Fruit fly (Drosophila melanogaster) whole organism, wandering third instar larva: ENCODE measurements around the gene hoip.

ENCODE experiments used
- CG32264 ChIP-seq: fragments of 200-800 bp; sonication (Bioruptor generic); optimal IDR thresholded peaks from 2 replicates; lab custom pipeline; 2016; ENCODE audit warnings: missing biosample characterization, missing genetic modification characterization
- CG9705 ChIP-seq: fragments of 200-800 bp; sonication (Bioruptor generic); optimal IDR thresholded peaks from 2 replicates; lab custom pipeline; 2018; ENCODE audit warnings: missing biosample characterization, mild to moderate bottlenecking, missing genetic modification characterization
- CrebA ChIP-seq: fragments of 200-800 bp; sonication (Bioruptor generic); optimal IDR thresholded peaks from 2 replicates; lab custom pipeline; 2016; ENCODE audit warnings: missing biosample characterization, mild to moderate bottlenecking, missing genetic modification characterization, borderline replicate concordance
- Dfd ChIP-seq: fragments of >200 bp; optimal IDR thresholded peaks from 2 replicates; lab custom pipeline; 2017; ENCODE audit warnings: missing biosample characterization, missing genetic modification characterization
- HLH106 ChIP-seq: fragments of 200-800 bp; optimal IDR thresholded peaks from 3 replicates; lab custom pipeline; 2019; ENCODE audit warnings: missing biosample characterization, mild to moderate bottlenecking, missing genetic modification characterization, moderate library complexity
- Hr78 ChIP-seq: fragments of >200 bp; optimal IDR thresholded peaks from 2 replicates; lab custom pipeline; 2017; ENCODE audit warnings: missing biosample characterization, missing genetic modification characterization
- Hr83 ChIP-seq: fragments of 200-300 bp; sonication (Bioruptor generic); optimal IDR thresholded peaks from 2 replicates; lab custom pipeline; 2016; ENCODE audit warnings: missing biosample characterization, mild to moderate bottlenecking, missing genetic modification characterization, moderate library complexity; ENCODE audit not compliant: poor library complexity, severe bottlenecking
- Jra ChIP-seq: sonication (Bioruptor generic); optimal IDR thresholded peaks from 2 replicates; lab custom pipeline; 2016; ENCODE audit warnings: missing biosample characterization, missing genetic modification characterization
- Mio ChIP-seq: sonication (Bioruptor generic); optimal IDR thresholded peaks from 2 replicates; lab custom pipeline; 2016; ENCODE audit warnings: missing biosample characterization, missing genetic modification characterization
- Myc ChIP-seq: fragments of >200 bp; optimal IDR thresholded peaks from 2 replicates; lab custom pipeline; 2017
- N ChIP-seq: fragments of >200 bp; optimal IDR thresholded peaks from 2 replicates; lab custom pipeline; 2018; ENCODE audit warnings: missing biosample characterization, missing external identifiers, missing genetic modification characterization
- OdsH ChIP-seq: fragments of 200-800 bp; sonication (Bioruptor generic); optimal IDR thresholded peaks from 2 replicates; lab custom pipeline; 2016; ENCODE audit warnings: missing biosample characterization, mild to moderate bottlenecking, missing genetic modification characterization
- Rel ChIP-seq, 2 experiments: fragments of 200-800 bp; sonication (Bioruptor generic) in 1 of 2; optimal IDR thresholded peaks; 2 replicates in 1 of 2; 3 replicates in 1 of 2; lab custom pipeline; 2016 to 2019; ENCODE audit warnings: mild to moderate bottlenecking in 2 of 2, missing biosample characterization in 2 of 2, missing genetic modification characterization in 2 of 2, moderate library complexity in 1 of 2
- Sp1 ChIP-seq: fragments of 200-800 bp; sonication (Bioruptor generic); optimal IDR thresholded peaks from 3 replicates; lab custom pipeline; 2019; ENCODE audit warnings: missing biosample characterization, mild to moderate bottlenecking, missing genetic modification characterization, moderate library complexity
- br ChIP-seq: fragments of 200-800 bp; sonication (Bioruptor generic); optimal IDR thresholded peaks from 2 replicates; lab custom pipeline; 2016; ENCODE audit warnings: missing biosample characterization, missing genetic modification characterization
- brk ChIP-seq: fragments of 200-800 bp; sonication (Bioruptor generic); optimal IDR thresholded peaks from 2 replicates; lab custom pipeline; 2016; ENCODE audit warnings: missing biosample characterization, mild to moderate bottlenecking, missing genetic modification characterization
- dl ChIP-seq, 2 experiments: fragments of 175-275, 200-275 bp in 1 of 2; fragments of 200-275 bp in 1 of 2; sonication (Bioruptor generic); optimal IDR thresholded peaks; lab custom pipeline; 2018; ENCODE audit warnings: mild to moderate bottlenecking in 2 of 2, missing biosample characterization in 2 of 2, missing genetic modification characterization in 2 of 2, moderate library complexity in 2 of 2; ENCODE audit not compliant: partially characterized antibody in 2 of 2, insufficient read depth in 1 of 2
- dmrt93B ChIP-seq: fragments of 200-800 bp; sonication (Bioruptor generic); optimal IDR thresholded peaks from 2 replicates; lab custom pipeline; 2018; ENCODE audit warnings: missing biosample characterization, mild to moderate bottlenecking, missing genetic modification characterization
- dsf ChIP-seq: sonication (Bioruptor generic); optimal IDR thresholded peaks from 2 replicates; lab custom pipeline; 2016; ENCODE audit warnings: missing biosample characterization, missing genetic modification characterization, borderline replicate concordance
- foxo ChIP-seq, 2 experiments: fragments of 200-800 bp; sonication (Bioruptor generic); optimal IDR thresholded peaks; 2 replicates in 1 of 2; 3 replicates in 1 of 2; lab custom pipeline; 2016 to 2017; ENCODE audit warnings: missing biosample characterization in 2 of 2, missing genetic modification characterization in 2 of 2
- fru ChIP-seq: fragments of 200-800 bp; sonication (Bioruptor generic); optimal IDR thresholded peaks from 3 replicates; lab custom pipeline; 2016; ENCODE audit warnings: missing biosample characterization, mild to moderate bottlenecking, missing genetic modification characterization
- h ChIP-seq: fragments of 200-800 bp; sonication (Bioruptor generic); optimal IDR thresholded peaks from 3 replicates; lab custom pipeline; 2016; ENCODE audit warnings: missing biosample characterization, mild to moderate bottlenecking, missing genetic modification characterization
- jim ChIP-seq: fragments of 175-275, 200-325 bp; sonication (Bioruptor generic); optimal IDR thresholded peaks from 2 replicates; lab custom pipeline; 2016; ENCODE audit warnings: missing biosample characterization, mild to moderate bottlenecking, missing genetic modification characterization
- pan ChIP-seq: fragments of >200 bp; optimal IDR thresholded peaks from 2 replicates; lab custom pipeline; 2017
- rgr ChIP-seq: fragments of 200-800 bp; sonication (Bioruptor generic); optimal IDR thresholded peaks from 3 replicates; lab custom pipeline; 2016; ENCODE audit warnings: missing biosample characterization, mild to moderate bottlenecking, missing genetic modification characterization
- sage ChIP-seq: fragments of 200-800 bp; sonication (Bioruptor generic); optimal IDR thresholded peaks from 2 replicates; lab custom pipeline; 2016; ENCODE audit warnings: missing biosample characterization, mild to moderate bottlenecking, missing genetic modification characterization
- usp ChIP-seq: fragments of >200 bp; optimal IDR thresholded peaks from 2 replicates; lab custom pipeline; 2017; ENCODE audit warnings: missing biosample characterization, missing genetic modification characterization
- woc ChIP-seq: sonication (Bioruptor generic); optimal IDR thresholded peaks from 2 replicates; lab custom pipeline; 2016; ENCODE audit warnings: missing biosample characterization, mild to moderate bottlenecking, missing genetic modification characterization

hoip gene

DNA sequence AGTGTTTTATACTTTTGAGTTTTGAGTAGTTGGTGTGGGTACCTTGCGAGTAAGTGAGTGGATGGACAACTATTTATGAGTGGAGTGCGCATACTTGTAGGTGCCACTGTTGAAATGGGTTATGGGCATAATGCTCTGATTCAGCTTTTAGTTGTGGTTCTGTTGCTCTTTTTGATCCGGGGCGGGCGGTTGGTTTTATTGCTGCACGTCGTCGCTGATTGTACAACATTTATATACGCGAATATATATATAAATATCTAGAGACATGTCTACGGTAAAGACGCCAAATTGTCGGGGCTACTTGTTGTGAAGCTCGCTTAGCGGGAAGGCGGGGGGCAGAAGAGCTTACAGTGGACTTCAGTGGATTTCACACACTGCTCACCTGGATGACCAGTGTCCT lies 15.5 kb upstream of the hoip start:
- TF ChIP-seq brk (GFP tag; lab: Kevin White, UChicago) (no peak), Mio (no peak), jim (no peak), Myc (lab: Kevin White, UChicago) (no peak), Jra (GFP tag; lab: Kevin White, UChicago) (no peak), OdsH (GFP tag; lab: Kevin White, UChicago) (no peak), CG9705 (GFP tag; lab: Kevin White, UChicago) (no peak), foxo (GFP tag; optimal IDR thresholded peaks at IDR 0.05; lab: Kevin White, UChicago) (no peak), dmrt93B (GFP tag; lab: Kevin White, UChicago) (no peak), HLH106 (tag; lab: Kevin White, UChicago) (no peak), usp (GFP tag; lab: Kevin White, UChicago) (no peak)

DNA sequence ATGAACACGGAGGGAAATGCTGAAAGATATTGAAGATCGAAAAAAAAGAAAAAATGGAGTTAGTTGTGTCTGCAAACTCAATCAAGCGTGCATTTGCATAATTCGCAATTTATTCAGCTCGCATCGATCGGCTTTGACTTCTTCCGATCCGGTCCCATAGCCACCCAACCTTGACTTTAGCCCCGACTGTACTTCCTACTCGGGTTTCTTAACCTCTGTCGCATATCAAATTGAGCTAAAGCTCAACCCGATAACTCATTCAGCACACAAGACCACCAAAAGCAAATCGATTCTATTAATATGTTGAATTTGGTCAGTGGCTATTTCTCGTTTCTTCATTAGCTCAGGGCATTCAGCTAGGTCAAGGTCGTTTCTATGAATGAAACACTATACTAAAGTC lies 14.4 kb upstream of the hoip start:
- no peak for TF ChIP-seq dmrt93B (GFP tag; lab: Kevin White, UChicago)
- no peak for TF ChIP-seq Myc (lab: Kevin White, UChicago)
- TF ChIP-seq CrebA: no peak
- no peak for TF ChIP-seq dl (GFP tag; optimal IDR thresholded peaks at IDR 0.05; lab: Kevin White, UChicago; ENCODE audit: insufficient read depth in 1 of 2, partially characterized antibody in 2 of 2)
- TF ChIP-seq OdsH (GFP tag; lab: Kevin White, UChicago): no peak
- no peak for TF ChIP-seq dsf
- no peak for TF ChIP-seq fru (GFP tag; lab: Kevin White, UChicago)
- TF ChIP-seq h (GFP tag; lab: Kevin White, UChicago): no peak
- TF ChIP-seq pan: no peak
- no peak for TF ChIP-seq sage (GFP tag; lab: Kevin White, UChicago)
- no peak for TF ChIP-seq Hr78 (GFP tag; lab: Kevin White, UChicago)
- TF ChIP-seq Dfd (GFP tag; lab: Kevin White, UChicago): no peak
- no peak for TF ChIP-seq brk (GFP tag; lab: Kevin White, UChicago)

DNA sequence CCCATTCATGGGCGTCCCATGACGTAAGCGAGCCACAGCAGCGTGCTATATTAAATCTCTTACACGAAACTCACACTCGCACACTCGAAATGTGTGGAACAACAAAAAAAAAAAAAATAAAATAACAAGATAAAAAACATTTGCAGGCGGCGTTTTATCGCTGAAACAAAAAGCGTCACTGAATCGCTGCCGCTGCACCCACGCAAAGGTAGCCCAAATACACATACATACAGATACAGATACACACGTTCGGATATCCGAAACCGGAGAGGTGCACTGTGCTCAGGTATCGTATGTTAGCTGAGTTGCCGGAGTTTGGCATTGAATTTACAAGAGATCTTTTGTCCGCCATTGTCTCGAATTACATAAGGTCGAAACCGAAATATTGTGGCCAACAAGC lies 13.6 kb upstream of the hoip start:
- peak; percentile 4 for TF ChIP-seq brk (GFP tag; lab: Kevin White, UChicago)
- no peak for TF ChIP-seq Sp1 (GFP tag; lab: Kevin White, UChicago)
- no peak for TF ChIP-seq jim
- peak; percentile 12 for TF ChIP-seq br (GFP tag; lab: Kevin White, UChicago)
- peak; percentile 9 for TF ChIP-seq CrebA
- no peak for TF ChIP-seq rgr (GFP tag; lab: Kevin White, UChicago)

DNA sequence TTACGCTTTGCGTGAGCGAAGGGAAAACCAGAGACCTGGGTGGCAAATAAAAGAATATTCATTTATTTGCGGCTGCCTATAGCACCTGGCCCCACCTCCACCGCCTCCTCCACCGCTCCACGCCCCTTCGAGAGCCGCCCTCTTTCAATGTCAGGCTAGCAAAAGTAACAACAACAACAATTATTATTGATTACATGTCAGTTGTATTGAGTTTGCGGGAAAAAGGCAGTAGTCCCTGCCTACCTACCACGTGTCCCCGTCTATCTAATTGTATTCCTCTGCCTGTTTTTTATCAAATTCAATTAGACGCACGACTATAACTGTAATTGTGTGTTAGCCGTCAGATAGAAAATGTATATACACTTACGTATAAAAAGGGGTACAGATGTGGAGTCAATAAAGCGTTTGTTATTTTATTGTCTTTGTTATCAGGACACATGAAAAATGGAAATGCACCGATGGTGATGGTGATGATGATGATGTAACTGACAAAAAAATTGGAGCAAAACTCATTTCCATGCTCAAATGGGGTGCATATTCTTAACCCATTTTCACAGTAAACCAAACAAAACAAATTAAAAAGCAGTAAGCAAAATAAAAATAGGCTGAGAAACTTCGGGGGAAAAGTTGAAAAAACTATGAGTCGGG lies 8.9 kb upstream of the hoip start:
- TF ChIP-seq Rel (GFP tag; optimal IDR thresholded peaks at IDR 0.05; lab: Kevin White, UChicago) (no peak), Rel (tag; optimal IDR thresholded peaks at IDR 0.05; lab: Kevin White, UChicago) (no peak), CG32264 (GFP tag; lab: Kevin White, UChicago) (no peak), sage (GFP tag; lab: Kevin White, UChicago) (no peak), Mio (no peak), Dfd (GFP tag; lab: Kevin White, UChicago) (no peak), dmrt93B (GFP tag; lab: Kevin White, UChicago) (no peak), Hr83 (GFP tag; lab: Kevin White, UChicago) (no peak), jim (no peak), N (GFP tag; lab: Kevin White, UChicago) (no peak), woc (GFP tag; lab: Kevin White, UChicago) (no peak), foxo (GFP tag; optimal IDR thresholded peaks at IDR 0.05; lab: Kevin White, UChicago) (no peak)

DNA sequence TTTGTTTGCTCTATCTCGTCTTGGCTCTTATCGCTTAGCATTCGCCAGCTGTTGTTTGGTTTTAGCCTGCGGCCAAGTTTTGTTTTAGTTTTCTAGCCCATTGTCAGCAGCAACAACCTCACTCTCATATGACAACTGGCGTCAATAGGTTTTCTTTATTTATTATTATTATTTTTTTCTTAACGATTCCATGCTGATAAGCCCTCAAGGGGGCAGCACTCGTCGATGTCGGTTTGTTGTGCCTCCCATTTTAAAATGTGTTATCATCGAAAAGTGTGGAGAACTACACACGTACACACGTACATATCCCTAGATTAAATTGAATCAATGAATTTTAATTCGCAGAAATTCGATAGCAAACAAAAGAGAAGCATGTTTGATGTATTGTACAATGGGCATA lies 8.4 kb upstream of the hoip start:
- TF ChIP-seq sage (GFP tag; lab: Kevin White, UChicago) (no peak), woc (GFP tag; lab: Kevin White, UChicago) (no peak), Hr78 (GFP tag; lab: Kevin White, UChicago) (no peak), h (GFP tag; lab: Kevin White, UChicago) (no peak), brk (GFP tag; lab: Kevin White, UChicago) (no peak)
